Worm (Caenorhabditis elegans) whole organism, midembryonic: Measurements from ENCODE around the gene nhr-277.

Source experiments
- cog-1 ChIP-seq: sonication (generic microtip); optimal IDR thresholded peaks from 2 replicates; lab custom pipeline; 2016; ENCODE audit warnings: missing genetic modification characterization, missing compliant biosample characterization
- ref-1 ChIP-seq: fragments of 200-800 bp; sonication (Bioruptor generic); conservative IDR thresholded peaks from 2 replicates; pipeline ENCODE4 v1.3.6; 2022; ENCODE audit warnings: missing genetic modification reagents, missing genetic modification characterization, missing compliant biosample characterization
- tab-1 ChIP-seq: fragments of 200-800 bp; sonication (Bioruptor generic); IDR thresholded peaks from 2 replicates; pipeline ENCODE4 v1.3.6; 2022; ENCODE audit warnings: missing genetic modification characterization, missing compliant biosample characterization
- ztf-23 ChIP-seq: fragments of 200-800 bp; sonication (Bioruptor generic); IDR thresholded peaks from 2 replicates; pipeline ENCODE4 v1.3.6; 2022; ENCODE audit warnings: missing genetic modification reagents, missing genetic modification characterization, missing compliant biosample characterization
- ztf-29 ChIP-seq: fragments of 200-800 bp; sonication (Bioruptor generic); IDR thresholded peaks from 2 replicates; pipeline ENCODE4 v1.3.6; 2022; ENCODE audit warnings: missing genetic modification reagents, missing genetic modification characterization, missing compliant biosample characterization

- no peak for TF ChIP-seq ztf-23 (GFP tag; lab: Robert Waterston, UW)
- TF ChIP-seq ref-1 (GFP tag; lab: Robert Waterston, UW): no peak
- TF ChIP-seq tab-1 (GFP tag; lab: Robert Waterston, UW): no peak
- TF ChIP-seq cog-1: no peak
- TF ChIP-seq ztf-29 (GFP tag; lab: Robert Waterston, UW): no peak
Measured at ce11 chrIV:2770835-2771234, 28.0 kb downstream of the nhr-277 start.
